Fruit fly (Drosophila melanogaster): ENCODE measurements around the gene CG12229.

The CG12229 gene

DNA sequence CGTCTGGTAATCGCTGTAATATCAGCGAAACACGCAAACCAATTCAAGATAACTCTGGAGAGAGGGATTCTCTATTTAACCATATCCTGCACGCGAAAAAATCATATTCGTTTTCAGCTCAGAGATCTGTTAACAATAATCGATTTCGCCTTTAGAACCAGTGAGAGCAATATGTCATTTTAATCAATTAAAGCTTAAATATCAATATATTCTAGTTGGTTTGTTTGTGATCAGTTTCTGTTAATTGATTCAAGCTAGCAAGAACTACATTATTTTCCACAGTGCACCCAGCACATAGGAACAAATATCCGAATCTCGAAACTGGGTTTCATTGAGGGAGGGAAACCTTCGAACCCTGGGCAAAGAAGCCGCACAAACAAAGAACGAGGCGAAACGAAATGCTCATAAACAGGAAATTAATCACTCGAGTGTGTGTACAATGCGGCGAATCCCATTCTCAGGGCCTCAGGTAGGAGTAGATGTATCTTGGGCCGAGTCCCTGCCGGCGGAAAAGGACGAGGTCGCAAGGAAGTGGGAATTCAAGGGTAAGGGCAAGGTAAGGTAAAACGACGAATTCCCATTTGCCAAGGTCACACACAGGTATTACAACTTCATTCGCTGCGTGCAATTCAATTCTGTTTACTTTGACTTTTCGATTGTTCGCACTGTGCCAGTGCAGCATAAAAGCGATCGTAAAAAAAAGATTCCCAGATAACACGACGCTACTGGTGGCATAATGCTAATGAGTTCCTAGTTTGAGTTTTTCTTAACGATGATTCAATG, 20.1 kb downstream of the CG12229 start (continued):
- peak; percentile 55 for TF ChIP-seq CG10209 (GFP tag; optimal IDR thresholded peaks at IDR 0.05)
- no peak for TF ChIP-seq psq (GFP tag; optimal IDR thresholded peaks at IDR 0.05)
- peak; percentile 8 for TF ChIP-seq Atf-2 (GFP tag; optimal IDR thresholded peaks at IDR 0.05)
- TF ChIP-seq Max (GFP tag; optimal IDR thresholded peaks at IDR 0.05), result peak; percentile 23
- TF ChIP-seq Ptx1 (GFP tag; IDR thresholded peaks at IDR 0.05), result 0 out of 2 replicates have a peak, but pooled peaks have one; percentile 27
- TF ChIP-seq Hr3 (GFP tag; optimal IDR thresholded peaks at IDR 0.05), result peak; percentile 36
- peak; percentile 43 for TF ChIP-seq stwl (tag; optimal IDR thresholded peaks at IDR 0.05)
- TF ChIP-seq CG11398 (GFP tag; optimal IDR thresholded peaks at IDR 0.05), result peak; percentile 24
- TF ChIP-seq abd-A (tag; optimal IDR thresholded peaks at IDR 0.05), result no peak
- TF ChIP-seq CG12391 (tag; optimal IDR thresholded peaks at IDR 0.05), result peak; percentile 67
- peak; percentile 42 for TF ChIP-seq pum (GFP tag; optimal IDR thresholded peaks at IDR 0.05)
- TF ChIP-seq CG9727 (GFP tag; optimal IDR thresholded peaks at IDR 0.05), result peak; percentile 88
- peak; percentile 78 for TF ChIP-seq CG14710 (tag; optimal IDR thresholded peaks at IDR 0.05)
- peak; percentile 77 for TF ChIP-seq CG17829 (tag; optimal IDR thresholded peaks at IDR 0.05)
- TF ChIP-seq pho (GFP tag; optimal IDR thresholded peaks at IDR 0.05), result peak; percentile 41
- peak; percentile 28 for TF ChIP-seq Nf-YB (GFP tag; optimal IDR thresholded peaks at IDR 0.05)
- peak; percentile 30 for TF ChIP-seq CG3065 (GFP tag; optimal IDR thresholded peaks at IDR 0.05)
- peak; percentile 49 for TF ChIP-seq twi (tag; optimal IDR thresholded peaks at IDR 0.05)
- no peak for TF ChIP-seq HLH4C (GFP tag; IDR thresholded peaks at IDR 0.05; ENCODE audit: partially characterized antibody)
- peak; percentile 23 for TF ChIP-seq CHES-1-like (GFP tag; optimal IDR thresholded peaks at IDR 0.05)
- no peak for TF ChIP-seq fd3F (GFP tag; optimal IDR thresholded peaks at IDR 0.05)
- peak; percentile 42 for TF ChIP-seq maf-S (GFP tag; optimal IDR thresholded peaks at IDR 0.05)
- peak; percentile 62 for TF ChIP-seq CG7556 (GFP tag; optimal IDR thresholded peaks at IDR 0.05)
- TF ChIP-seq grau (tag; optimal IDR thresholded peaks at IDR 0.05), result peak; percentile 58
- TF ChIP-seq CG8359 (GFP tag; optimal IDR thresholded peaks at IDR 0.05; ENCODE audit: borderline replicate concordance), result peak; percentile 2
- TF ChIP-seq CG33213 (GFP tag; optimal IDR thresholded peaks at IDR 0.05), result peak; percentile 14
- TF ChIP-seq CG15601 (tag; optimal IDR thresholded peaks at IDR 0.05), result no peak
- TF ChIP-seq Xrp1 (GFP tag; IDR thresholded peaks at IDR 0.05), result peak; percentile 76
- peak; percentile 56 for TF ChIP-seq trem (tag; optimal IDR thresholded peaks at IDR 0.05)
- peak; percentile 62; the same call in 1 of the 2 replicates for TF ChIP-seq CG17328 (GFP tag; IDR thresholded peaks at IDR 0.05)
- TF ChIP-seq CG13287 (GFP tag; IDR thresholded peaks at IDR 0.05; ENCODE audit: partially characterized antibody), result no peak
- peak; percentile 29 for TF ChIP-seq az2 (GFP tag; optimal IDR thresholded peaks at IDR 0.05)
- TF ChIP-seq lola (GFP tag; optimal IDR thresholded peaks at IDR 0.05), result peak in 1 of 3 experiments; percentile 86
- TF ChIP-seq gem (tag; optimal IDR thresholded peaks at IDR 0.05), result peak; percentile 75
- TF ChIP-seq CG16863 (GFP tag; optimal IDR thresholded peaks at IDR 0.05), result peak; percentile 2
- no peak for TF ChIP-seq kah (GFP tag; optimal IDR thresholded peaks at IDR 0.05)
- TF ChIP-seq her (GFP tag; optimal IDR thresholded peaks at IDR 0.05), result no peak
- peak; percentile 55 for TF ChIP-seq Neu2 (GFP tag; optimal IDR thresholded peaks at IDR 0.05; ENCODE audit: borderline replicate concordance)
- TF ChIP-seq CG7928 (GFP tag; optimal IDR thresholded peaks at IDR 0.05), result no peak
- no peak for TF ChIP-seq CG2889 (GFP tag; IDR thresholded peaks at IDR 0.05)
- peak; percentile 80 for TF ChIP-seq nom (GFP tag; optimal IDR thresholded peaks at IDR 0.05)
- peak; percentile 15 for TF ChIP-seq Mad (GFP tag; optimal IDR thresholded peaks at IDR 0.05)
- peak; percentile 24 for TF ChIP-seq MTF-1 (GFP tag; optimal IDR thresholded peaks at IDR 0.05; ENCODE audit: borderline replicate concordance)
- peak; percentile 84 for TF ChIP-seq CG8765 (GFP tag; IDR thresholded peaks at IDR 0.05)
- TF ChIP-seq ara (GFP tag; IDR thresholded peaks at IDR 0.05), result peak; percentile 61; the same call in 1 of the 2 replicates
- TF ChIP-seq CG30431 (GFP tag; optimal IDR thresholded peaks at IDR 0.05), result peak; percentile 59
- TF ChIP-seq hkb (optimal IDR thresholded peaks at IDR 0.05), result no peak
- no peak for TF ChIP-seq hkb (GFP tag; IDR thresholded peaks at IDR 0.05)
- no peak for TF ChIP-seq ttk (GFP tag; IDR thresholded peaks at IDR 0.05)
